Worm (Caenorhabditis elegans) whole organism, midembryonic: ENCODE measurements around the gene tir-1.

Experiments
- T22C8.4 ChIP-seq: fragments of 200-800 bp; sonication (Bioruptor generic); IDR thresholded peaks from 2 replicates; pipeline ENCODE4 v1.3.6; 2022; ENCODE audit warnings: missing genetic modification characterization, missing compliant biosample characterization
- flt-1 ChIP-seq: fragments of 200-800 bp; sonication (Bioruptor generic); IDR thresholded peaks from 2 replicates; pipeline ENCODE4 v1.3.6; 2022; ENCODE audit warnings: missing genetic modification characterization, missing compliant biosample characterization
- med-1 ChIP-seq: sonication (generic microtip); optimal IDR thresholded peaks from 2 replicates; lab custom pipeline; 2017; ENCODE audit warnings: missing genetic modification characterization, mild to moderate bottlenecking, missing compliant biosample characterization, antibody characterized with exemption, missing genetic modification reagents; ENCODE audit not compliant: insufficient read depth
- tab-1 ChIP-seq: fragments of 200-800 bp; sonication (Bioruptor generic); IDR thresholded peaks from 2 replicates; pipeline ENCODE4 v1.3.6; 2022; ENCODE audit warnings: missing genetic modification characterization, missing compliant biosample characterization
- ztf-23 ChIP-seq: fragments of 200-800 bp; sonication (Bioruptor generic); IDR thresholded peaks from 2 replicates; pipeline ENCODE4 v1.3.6; 2022; ENCODE audit warnings: missing genetic modification reagents, missing genetic modification characterization, missing compliant biosample characterization

- TF ChIP-seq med-1 (no peak), tab-1 (no peak), T22C8.4 (GFP tag; lab: Robert Waterston, UW) (no peak), ztf-23 (GFP tag; lab: Robert Waterston, UW) (no peak), flt-1 (GFP tag; lab: Robert Waterston, UW) (no peak)
These were observed 20.3 kb upstream of the tir-1 start, which contains the start of the genes metl-6 and nit-1 for ce11 chrIII:3921646-3922328.
